Fruit fly (Drosophila melanogaster): ENCODE results near the gene Ubc87F.

- TF ChIP-seq Dll (optimal IDR thresholded peaks at IDR 0.05): no peak
- no peak for TF ChIP-seq psq (optimal IDR thresholded peaks at IDR 0.05)
- TF ChIP-seq pan (optimal IDR thresholded peaks at IDR 0.05): no peak
- TF ChIP-seq EcR (GFP tag; optimal IDR thresholded peaks at IDR 0.05): no peak
- TF ChIP-seq usp (GFP tag; optimal IDR thresholded peaks at IDR 0.05): no peak
Measured at dm6 chr3R:13715674-13716454, 2.1 kb downstream of the Ubc87F start.

All from whole organism.